Worm (Caenorhabditis elegans): ENCODE data around the gene pid-1.
A peak's percentile ranks its signal among the peaks of the same experiment; 100 is the strongest.

pid-1 gene

DNA sequence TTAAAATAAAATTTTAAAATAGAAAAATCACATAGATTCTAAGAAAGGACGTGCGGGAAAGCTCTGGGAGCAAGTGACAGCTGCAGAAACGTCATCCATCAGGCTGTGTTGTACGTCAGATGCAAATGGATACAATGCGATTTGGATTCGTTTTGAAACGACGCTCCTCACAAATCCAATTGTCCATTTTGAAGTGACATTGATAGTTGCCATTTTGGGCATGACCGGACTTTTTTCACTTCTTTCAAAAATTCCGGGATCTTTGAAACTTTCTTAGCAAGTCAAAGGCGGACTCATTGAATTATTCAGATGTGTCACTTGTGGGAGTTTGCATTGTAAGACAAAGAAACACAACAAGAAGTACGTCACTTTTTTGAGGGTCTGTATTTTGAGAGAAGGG, 28.7 kb upstream of the pid-1 start:
- TF ChIP-seq skn-1 (tag; optimal IDR thresholded peaks at IDR 0.05) (no peak), fkh-10 (GFP tag; optimal IDR thresholded peaks at IDR 0.05) (peak; percentile 39)

DNA sequence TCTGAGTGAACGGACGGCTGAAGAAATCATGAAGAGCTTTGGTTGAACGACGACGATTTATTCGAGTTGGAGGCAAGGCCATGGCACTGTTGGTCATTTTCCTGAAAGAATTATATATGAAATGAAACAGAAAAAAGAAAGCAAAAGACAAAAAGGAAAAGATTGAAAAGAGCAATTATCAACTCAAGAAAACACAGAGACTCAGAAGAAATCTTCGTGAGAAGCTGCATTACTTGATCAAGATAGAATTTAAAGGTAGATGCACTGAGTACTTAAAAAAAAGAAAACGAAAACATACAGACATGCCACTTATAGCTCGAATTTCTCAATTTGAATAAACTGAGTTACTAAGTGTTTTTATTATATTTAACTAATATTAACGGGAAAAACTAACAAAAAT, 28.1 kb upstream of the pid-1 start, which contains the start of gene cpna-5:
Gene cpna-5 (minus strand): TSS at position 101 of the 400 bp plus-strand sequence.
- TF ChIP-seq ama-1 (optimal IDR thresholded peaks at IDR 0.05) = no peak
- TF ChIP-seq elt-3 (tag; optimal IDR thresholded peaks at IDR 0.05) = no peak
- TF ChIP-seq lsy-12 (tag; optimal IDR thresholded peaks at IDR 0.05) = no peak
- TF ChIP-seq pha-4 (tag; optimal IDR thresholded peaks at IDR 0.05) = no peak
- TF ChIP-seq nhr-25 (tag; optimal IDR thresholded peaks at IDR 0.05) = no peak
- TF ChIP-seq egl-27 (tag; optimal IDR thresholded peaks at IDR 0.05) = no peak
- TF ChIP-seq nhr-43 (tag; optimal IDR thresholded peaks at IDR 0.05; ENCODE audit: poor library complexity, severe bottlenecking) = no peak
- TF ChIP-seq nfya-1 (tag; optimal IDR thresholded peaks at IDR 0.05; ENCODE audit: insufficient read depth) = no peak
- no peak for TF ChIP-seq pqm-1 (tag; optimal IDR thresholded peaks at IDR 0.05)
- no peak for TF ChIP-seq R02D3.7 (tag; optimal IDR thresholded peaks at IDR 0.05)
- TF ChIP-seq nhr-67 (tag; optimal IDR thresholded peaks at IDR 0.05) = no peak
- no peak for TF ChIP-seq elt-1 (tag; optimal IDR thresholded peaks at IDR 0.05)
- TF ChIP-seq ceh-82 (tag; optimal IDR thresholded peaks at IDR 0.05) = no peak
- no peak for TF ChIP-seq ZK546.5 (tag; optimal IDR thresholded peaks at IDR 0.05)
- no peak for TF ChIP-seq ceh-16 (tag; optimal IDR thresholded peaks at IDR 0.05)

DNA sequence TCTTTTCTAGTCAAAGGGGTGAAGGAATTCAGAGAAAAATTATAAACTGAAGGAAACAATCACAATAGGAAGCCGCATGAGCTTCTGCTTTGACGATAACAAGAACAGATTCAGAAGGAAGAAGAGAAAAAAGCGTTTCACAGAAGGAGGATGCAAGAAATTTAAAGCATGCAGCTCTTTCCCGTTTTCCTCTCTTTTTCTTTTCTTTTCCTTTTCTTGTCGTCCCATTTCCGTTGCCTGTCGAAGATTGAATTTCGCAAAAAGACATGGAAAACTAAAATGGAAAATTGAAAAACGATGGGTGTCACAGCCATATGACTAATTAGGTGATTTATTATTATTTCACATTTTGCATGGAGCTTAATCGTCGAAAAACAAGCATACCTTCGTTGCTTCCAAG, 25.8 kb upstream of the pid-1 start:
- no peak for TF ChIP-seq R02D3.7 (tag; optimal IDR thresholded peaks at IDR 0.05)
- no peak for TF ChIP-seq eor-1 (tag; optimal IDR thresholded peaks at IDR 0.05)
- TF ChIP-seq ceh-9 (tag; optimal IDR thresholded peaks at IDR 0.05) = no peak
- TF ChIP-seq lsy-12 (tag; optimal IDR thresholded peaks at IDR 0.05) = no peak
- peak; percentile 14 for TF ChIP-seq hmg-11 (tag; optimal IDR thresholded peaks at IDR 0.05)
- TF ChIP-seq ceh-82 (tag; optimal IDR thresholded peaks at IDR 0.05) = no peak
- peak; percentile 39 for TF ChIP-seq fkh-10 (GFP tag; optimal IDR thresholded peaks at IDR 0.05)
- no peak for TF ChIP-seq nhr-12 (tag; optimal IDR thresholded peaks at IDR 0.05)
- TF ChIP-seq nhr-28 (tag; optimal IDR thresholded peaks at IDR 0.05) = no peak
- TF ChIP-seq sea-2 (GFP tag; optimal IDR thresholded peaks at IDR 0.05) = no peak
- TF ChIP-seq fos-1 (tag; optimal IDR thresholded peaks at IDR 0.05) = no peak
- TF ChIP-seq nhr-25 (tag; optimal IDR thresholded peaks at IDR 0.05) = no peak
- TF ChIP-seq nhr-237 (tag; optimal IDR thresholded peaks at IDR 0.05) = no peak
- TF ChIP-seq ztf-11 (tag; optimal IDR thresholded peaks at IDR 0.05) = no peak

DNA sequence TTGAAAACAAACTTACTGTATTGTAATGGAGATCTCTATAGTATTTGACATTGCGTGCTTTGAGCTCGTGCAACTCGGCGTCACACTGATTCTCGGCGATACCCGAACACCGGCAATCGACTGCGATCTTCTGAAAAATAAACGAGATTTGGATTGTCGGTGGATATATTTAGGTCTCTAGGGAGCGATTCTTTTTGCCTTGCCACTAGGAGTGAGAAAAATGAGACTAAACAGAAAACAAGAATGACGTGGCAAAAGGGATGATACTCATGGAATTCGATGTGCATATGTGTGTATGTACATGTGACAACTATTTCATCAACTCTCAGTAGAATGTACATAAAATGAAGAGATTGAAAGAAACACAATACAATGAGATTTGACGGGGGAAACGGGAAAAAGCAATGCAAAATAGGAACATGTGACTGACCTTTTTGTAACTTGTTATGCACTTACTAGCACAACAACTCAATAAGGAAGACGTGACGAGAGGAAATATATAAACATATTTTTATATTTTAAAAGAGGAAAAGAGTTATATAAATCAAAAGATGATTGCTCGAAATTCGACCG, 24.3 kb upstream of the pid-1 start:
- no peak for TF ChIP-seq eor-1 (tag; optimal IDR thresholded peaks at IDR 0.05)
- no peak for TF ChIP-seq ztf-4 (tag; optimal IDR thresholded peaks at IDR 0.05)
- TF ChIP-seq nfya-1 (tag; optimal IDR thresholded peaks at IDR 0.05; ENCODE audit: insufficient read depth) = peak; percentile 26
- TF ChIP-seq lin-39 (tag; optimal IDR thresholded peaks at IDR 0.05) = peak; percentile 4
- TF ChIP-seq fkh-10 (GFP tag; optimal IDR thresholded peaks at IDR 0.05) = peak; percentile 97
- TF ChIP-seq unc-62 (GFP tag; optimal IDR thresholded peaks at IDR 0.05) = no peak
- peak; percentile 60 for TF ChIP-seq elt-1 (tag; optimal IDR thresholded peaks at IDR 0.05)

DNA sequence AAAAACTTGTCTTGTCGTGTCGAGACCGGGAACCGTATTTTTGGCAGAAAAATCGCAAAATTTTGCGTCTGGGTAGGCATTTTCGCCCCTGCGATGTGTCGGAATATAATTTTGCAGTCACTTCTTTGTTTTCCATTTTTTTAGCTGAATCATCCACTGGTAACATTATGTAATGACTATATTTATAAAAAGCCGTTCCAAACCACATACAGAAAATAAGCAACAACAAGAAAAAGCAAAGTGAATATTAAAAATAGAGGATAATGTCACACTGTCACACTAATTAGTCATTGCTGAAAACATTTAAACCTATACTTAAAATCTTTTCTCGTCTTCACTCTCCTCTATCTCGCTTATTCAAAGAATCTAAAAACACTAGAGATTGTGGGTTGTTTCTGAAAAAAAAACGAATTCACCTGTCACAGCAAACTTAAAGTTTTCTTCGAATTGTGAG, 19.0 kb upstream of the pid-1 start, which contains the start of gene sre-1:
Gene sre-1 (plus strand): TSS at position 404 of the 454 bp plus-strand sequence.
- TF ChIP-seq unc-62 (GFP tag; optimal IDR thresholded peaks at IDR 0.05) (no peak), nhr-28 (tag; optimal IDR thresholded peaks at IDR 0.05) (no peak), nhr-77 (tag; optimal IDR thresholded peaks at IDR 0.05) (no peak), pqm-1 (tag; optimal IDR thresholded peaks at IDR 0.05) (no peak), egl-27 (tag; optimal IDR thresholded peaks at IDR 0.05) (no peak), zag-1 (tag; optimal IDR thresholded peaks at IDR 0.05) (no peak), nhr-67 (tag; optimal IDR thresholded peaks at IDR 0.05) (no peak), fkh-2 (tag; optimal IDR thresholded peaks at IDR 0.05) (no peak)

DNA sequence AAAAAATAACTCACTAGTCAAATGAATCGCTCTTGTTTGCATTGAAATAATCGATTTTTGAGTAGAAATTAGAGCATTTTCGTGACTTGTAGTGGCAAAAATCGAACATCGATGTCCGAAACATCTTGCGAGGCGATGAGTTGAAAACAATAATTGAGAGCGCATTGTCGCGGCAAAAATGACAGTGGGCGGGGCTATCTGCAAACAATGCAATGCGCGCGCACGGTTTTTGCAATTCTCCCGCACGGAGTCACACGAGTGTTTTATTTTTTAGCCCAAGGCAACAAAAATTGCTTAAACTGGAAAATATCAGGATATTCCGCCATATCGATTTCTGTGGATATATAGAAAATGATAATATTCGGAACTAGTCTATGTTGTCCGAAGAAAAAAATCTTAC, 18.2 kb upstream of the pid-1 start, which contains the start of gene B0495.9:
Gene B0495.9 (minus strand): TSS at position 171 of the 400 bp plus-strand sequence.
- TF ChIP-seq egl-27 (tag; optimal IDR thresholded peaks at IDR 0.05) = no peak
- TF ChIP-seq ceh-28 (tag; optimal IDR thresholded peaks at IDR 0.05) = peak; percentile 17
- TF ChIP-seq elt-2 (tag; optimal IDR thresholded peaks at IDR 0.05) = peak; percentile 35
- peak; percentile 29 for TF ChIP-seq R02D3.7 (tag; optimal IDR thresholded peaks at IDR 0.05)
- peak; percentile 70 for TF ChIP-seq lin-39 (tag; optimal IDR thresholded peaks at IDR 0.05)
- TF ChIP-seq nhr-43 (tag; optimal IDR thresholded peaks at IDR 0.05; ENCODE audit: poor library complexity, severe bottlenecking) = peak; percentile 73
- no peak for TF ChIP-seq nhr-11 (tag; optimal IDR thresholded peaks at IDR 0.05)
- no peak for TF ChIP-seq nhr-28 (tag; optimal IDR thresholded peaks at IDR 0.05)
- TF ChIP-seq hmg-11 (tag; optimal IDR thresholded peaks at IDR 0.05) = peak; percentile 65
- TF ChIP-seq ama-1 (optimal IDR thresholded peaks at IDR 0.05) = peak; percentile 51
- peak; percentile 61 for TF ChIP-seq nfya-1 (tag; optimal IDR thresholded peaks at IDR 0.05; ENCODE audit: insufficient read depth)
- TF ChIP-seq nhr-67 (tag; optimal IDR thresholded peaks at IDR 0.05) = peak; percentile 33
- peak; percentile 27 for TF ChIP-seq ceh-82 (tag; optimal IDR thresholded peaks at IDR 0.05)

All from whole organism, L3 larva.